Worm (Caenorhabditis elegans) whole organism, L2 larva: ENCODE data around the gene sek-5.

Experiments used
- ceh-82 ChIP-seq: fragments of 150-350 bp; optimal IDR thresholded peaks from 2 replicates; lab custom pipeline; 2014; ENCODE audit warnings: missing biosample characterization, missing genetic modification characterization
- elt-1 ChIP-seq: fragments of 150-350 bp; optimal IDR thresholded peaks from 2 replicates; lab custom pipeline; 2014; ENCODE audit warnings: missing biosample characterization, missing genetic modification characterization
- elt-3 ChIP-seq: sonication (generic microtip); optimal IDR thresholded peaks from 2 replicates; lab custom pipeline; 2017; ENCODE audit warnings: missing biosample characterization, missing genetic modification characterization
- lin-39 ChIP-seq: fragments of 150-350 bp; optimal IDR thresholded peaks from 2 replicates; lab custom pipeline; 2014; ENCODE audit warnings: missing biosample characterization, missing genetic modification reagents, missing genetic modification characterization
- lsy-2 ChIP-seq, 2 experiments: fragments of 150-350 bp in 1 of 2; sonication (generic microtip) in 1 of 2; optimal IDR thresholded peaks; 2 replicates each; lab custom pipeline; 2014 to 2017; ENCODE audit warnings: missing biosample characterization in 2 of 2, missing genetic modification characterization in 2 of 2
- nhr-11 ChIP-seq: fragments of 150-350 bp; optimal IDR thresholded peaks from 2 replicates; lab custom pipeline; 2014; ENCODE audit warnings: missing biosample characterization, missing genetic modification characterization
- nhr-12 ChIP-seq: fragments of 150-350 bp; optimal IDR thresholded peaks from 2 replicates; lab custom pipeline; 2014; ENCODE audit warnings: missing biosample characterization, missing genetic modification characterization
- nhr-23 ChIP-seq: fragments of 150-350 bp; optimal IDR thresholded peaks from 2 replicates; lab custom pipeline; 2014; ENCODE audit warnings: missing biosample characterization, missing genetic modification reagents, missing genetic modification characterization
- nhr-237 ChIP-seq: fragments of 150-350 bp; optimal IDR thresholded peaks from 2 replicates; lab custom pipeline; 2014; ENCODE audit warnings: missing biosample characterization, missing genetic modification characterization
- sma-9 ChIP-seq, 2 experiments: fragments of 150-350 bp in 1 of 2; sonication (generic microtip) in 1 of 2; optimal IDR thresholded peaks; 2 replicates each; lab custom pipeline; 2014 to 2016; ENCODE audit warnings: missing genetic modification characterization in 2 of 2, mild to moderate bottlenecking in 1 of 2, missing biosample characterization in 1 of 2, missing compliant biosample characterization in 1 of 2, missing genetic modification reagents in 1 of 2, moderate library complexity in 1 of 2
- unc-62 ChIP-seq: fragments of 150-350 bp; optimal IDR thresholded peaks from 2 replicates; lab custom pipeline; 2014; ENCODE audit warnings: missing biosample characterization, missing genetic modification reagents, missing genetic modification characterization
- ztf-11 ChIP-seq: sonication (generic microtip); optimal IDR thresholded peaks from 2 replicates; lab custom pipeline; 2017; ENCODE audit warnings: missing biosample characterization, missing genetic modification characterization

DNA sequence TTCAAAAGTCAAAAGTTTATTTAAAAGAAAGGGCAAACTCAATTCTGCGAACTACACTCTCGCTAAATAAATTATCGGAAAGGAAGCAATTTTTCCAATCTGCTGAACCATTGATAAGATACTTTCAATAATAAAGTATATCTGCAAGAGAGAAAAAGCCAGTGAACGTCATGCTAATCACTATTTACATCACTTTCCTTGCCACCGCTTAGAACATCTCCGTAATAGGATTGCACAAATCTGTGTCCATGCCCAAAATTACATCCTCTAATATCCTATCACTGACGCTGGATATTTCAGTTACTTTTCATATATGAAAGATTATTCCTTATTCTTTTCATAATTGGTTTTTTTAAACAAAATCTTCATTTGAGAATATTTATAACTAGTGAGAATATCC is 5.4 kb downstream of the sek-5 start:
- TF ChIP-seq ceh-82 (tag; lab: Kevin White, UChicago), result no peak
- no peak for TF ChIP-seq nhr-23 (tag; lab: Kevin White, UChicago)
- TF ChIP-seq ztf-11 (tag; lab: Kevin White, UChicago), result no peak
- TF ChIP-seq nhr-11 (tag; lab: Kevin White, UChicago), result no peak
- no peak for TF ChIP-seq lsy-2 (tag; optimal IDR thresholded peaks at IDR 0.05; lab: Kevin White, UChicago)
- no peak for TF ChIP-seq unc-62
- TF ChIP-seq elt-3 (tag; lab: Kevin White, UChicago), result no peak
- TF ChIP-seq sma-9 (GFP tag; optimal IDR thresholded peaks at IDR 0.05; lab: Kevin White, UChicago), result no peak
- TF ChIP-seq sma-9 (tag; optimal IDR thresholded peaks at IDR 0.05; lab: Kevin White, UChicago), result no peak
- no peak for TF ChIP-seq lin-39 (tag; lab: Kevin White, UChicago)
- no peak for TF ChIP-seq elt-1 (tag; lab: Kevin White, UChicago)
- no peak for TF ChIP-seq nhr-237
- TF ChIP-seq nhr-12 (tag; lab: Kevin White, UChicago), result no peak
